Worm (Caenorhabditis elegans) whole organism, L4/young adult: ENCODE measurements around the gene F59B1.6.
"Not testable (repeated sequence)": the region's sequence is repeated elsewhere in the genome, so short reads cannot be mapped to it uniquely, and the experiment has no call there.

Experiments used
- W03F9.2 ChIP-seq: fragments of 150-350 bp; optimal IDR thresholded peaks from 2 replicates; lab custom pipeline; 2014; ENCODE audit warnings: missing biosample characterization, missing genetic modification characterization
- him-1 ChIP-seq: sonication (generic microtip); optimal IDR thresholded peaks from 2 replicates; lab custom pipeline; 2016; ENCODE audit warnings: missing genotype, missing genetic modification reagents, missing genetic modification characterization, missing compliant biosample characterization

DNA sequence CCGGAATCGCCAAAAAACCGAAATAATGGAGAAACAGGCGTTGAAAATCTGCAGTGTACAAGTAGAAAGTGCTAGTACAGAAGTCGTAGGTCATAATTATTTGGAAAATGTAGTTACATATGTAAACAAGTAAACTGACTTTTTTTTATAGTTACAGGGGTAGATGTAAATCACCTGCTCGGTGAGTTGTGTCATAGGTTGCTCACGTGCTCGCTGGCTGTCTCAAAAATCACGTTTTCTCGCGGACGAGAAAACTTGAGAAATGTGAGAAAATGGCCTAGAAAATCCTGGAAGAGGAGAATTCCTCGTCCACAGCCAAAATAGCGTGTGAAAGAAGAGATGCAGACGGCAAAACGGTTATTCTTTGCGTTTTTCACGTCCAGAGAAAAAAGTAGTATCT lies 34.4 kb downstream of the F59B1.6 start, which contains the start of gene srh-212:
- not testable (repeated sequence) for TF ChIP-seq him-1, W03F9.2 (tag; lab: Kevin White, UChicago)
